Worm (Caenorhabditis elegans): ENCODE data around the gene F53C11.4.

ce11 chrV:13768388-13768787 is 18.8 kb downstream of the F53C11.4 start, which contains the start of gene F20G2.3:
- no peak for TF ChIP-seq fkh-2 (tag; optimal IDR thresholded peaks at IDR 0.05)
- no peak for TF ChIP-seq tbx-2 (tag; optimal IDR thresholded peaks at IDR 0.05)

All from whole organism, L3 larva.